Worm (Caenorhabditis elegans) whole organism, L1 larva: ENCODE results near the gene Y26E6A.3.

Experiments used
- C04F5.9 ChIP-seq: sonication (generic microtip); optimal IDR thresholded peaks from 2 replicates; lab custom pipeline; 2016; ENCODE audit warnings: missing genetic modification characterization, missing compliant biosample characterization
- C16A3.4 ChIP-seq: fragments of 150-350 bp; optimal IDR thresholded peaks from 2 replicates; lab custom pipeline; 2014; ENCODE audit warnings: missing biosample characterization, missing genetic modification characterization
- C34B4.2 ChIP-seq: sonication (generic microtip); optimal IDR thresholded peaks from 2 replicates; lab custom pipeline; 2017; ENCODE audit warnings: mild to moderate bottlenecking, missing genetic modification characterization, missing compliant biosample characterization
- alr-1 ChIP-seq: fragments of 200-800 bp; sonication (Bioruptor generic); optimal IDR thresholded peaks from 2 replicates; lab custom pipeline; 2018; ENCODE audit warnings: borderline replicate concordance, mild to moderate bottlenecking, missing genetic modification characterization, missing compliant biosample characterization
- aly-2 ChIP-seq: fragments of 150-350 bp; optimal IDR thresholded peaks from 2 replicates; lab custom pipeline; 2014; ENCODE audit warnings: missing biosample characterization, missing genetic modification characterization
- blmp-1 ChIP-seq: fragments of 150-350 bp; optimal IDR thresholded peaks from 2 replicates; lab custom pipeline; 2014; ENCODE audit warnings: missing biosample characterization, missing genetic modification characterization
- ceh-63 ChIP-seq: fragments of 200-800 bp; sonication (Bioruptor generic); optimal IDR thresholded peaks from 2 replicates; lab custom pipeline; 2018; ENCODE audit warnings: mild to moderate bottlenecking, missing genetic modification characterization, missing compliant biosample characterization
- ceh-82 ChIP-seq, 3 experiments: fragments of 150-350 bp in 1 of 3; sonication (generic microtip) in 2 of 3; optimal IDR thresholded peaks; 2 replicates each; lab custom pipeline; 2014 to 2017; ENCODE audit warnings: missing biosample characterization in 3 of 3, missing genetic modification characterization in 3 of 3
- ceh-88 ChIP-seq: fragments of 200-800 bp; sonication (Bioruptor generic); IDR thresholded peaks from 2 replicates; pipeline ENCODE4 v1.3.6; 2022; ENCODE audit warnings: missing genetic modification characterization, missing compliant biosample characterization
- ces-1 ChIP-seq: fragments of 150-350 bp; optimal IDR thresholded peaks from 2 replicates; lab custom pipeline; 2014; ENCODE audit warnings: missing biosample characterization, missing genetic modification reagents, missing genetic modification characterization
- dpl-1 ChIP-seq, 3 experiments: fragments of 150-350 bp in 2 of 3; sonication (generic microtip) in 1 of 3; optimal IDR thresholded peaks; 2 replicates each; lab custom pipeline; 2014 to 2017; ENCODE audit warnings: missing biosample characterization in 3 of 3, missing genetic modification characterization in 3 of 3, missing genetic modification reagents in 3 of 3
- dsc-1 ChIP-seq: sonication (generic microtip); optimal IDR thresholded peaks from 2 replicates; lab custom pipeline; 2016; ENCODE audit warnings: mild to moderate bottlenecking, missing genetic modification characterization, missing compliant biosample characterization
- efl-1 ChIP-seq, 4 experiments: fragments of 150-350 bp; optimal IDR thresholded peaks in 3 of 4; peaks in 1 of 4; 1 replicate in 1 of 4; 2 replicates in 3 of 4; lab custom pipeline; 2014; ENCODE audit warnings: missing biosample characterization in 2 of 4, missing genetic modification characterization in 2 of 4, missing genetic modification reagents in 2 of 4
- efl-3 ChIP-seq: fragments of 200-800 bp; sonication (Bioruptor generic); optimal IDR thresholded peaks from 2 replicates; lab custom pipeline; 2018; ENCODE audit warnings: mild to moderate bottlenecking, missing genetic modification characterization, missing compliant biosample characterization
- elt-2 ChIP-seq: sonication (generic microtip); optimal IDR thresholded peaks from 2 replicates; lab custom pipeline; 2016; ENCODE audit warnings: missing genetic modification characterization, mild to moderate bottlenecking, inconsistent platforms, missing compliant biosample characterization, missing genetic modification reagents
- elt-3 ChIP-seq, 6 experiments: fragments of 150-350 bp in 1 of 6; sonication (generic microtip); optimal IDR thresholded peaks; 2 replicates each; lab custom pipeline; 2017 to 2018; ENCODE audit warnings: missing biosample characterization in 6 of 6, missing genetic modification characterization in 6 of 6, inconsistent platforms in 1 of 6
- ets-5 ChIP-seq: fragments of 200-800 bp; sonication (Bioruptor generic); IDR thresholded peaks from 2 replicates; pipeline ENCODE4 v1.3.6; 2022; ENCODE audit warnings: missing genetic modification characterization, missing compliant biosample characterization
- fkh-8 ChIP-seq: sonication (generic microtip); optimal IDR thresholded peaks from 2 replicates; lab custom pipeline; 2016; ENCODE audit warnings: mild to moderate bottlenecking, missing genetic modification characterization, missing compliant biosample characterization
- grh-1 ChIP-seq: fragments of 200-800 bp; sonication (Bioruptor generic); IDR thresholded peaks from 2 replicates; pipeline ENCODE4 v1.3.6; 2022; ENCODE audit warnings: missing genetic modification reagents, missing genetic modification characterization, missing compliant biosample characterization
- hpl-2 ChIP-seq: fragments of 150-350 bp; optimal IDR thresholded peaks from 2 replicates; lab custom pipeline; 2014; ENCODE audit warnings: missing biosample characterization, missing genetic modification reagents, missing genetic modification characterization
- isw-1 ChIP-seq: fragments of 200-800 bp; sonication (Bioruptor generic); IDR thresholded peaks from 2 replicates; pipeline ENCODE4 v1.3.6; 2022; ENCODE audit warnings: missing genetic modification characterization, missing compliant biosample characterization
- lin-35 ChIP-seq, 2 experiments: fragments of 150-350 bp; optimal IDR thresholded peaks; 2 replicates each; lab custom pipeline; 2014; ENCODE audit warnings: missing biosample characterization in 2 of 2, missing genetic modification characterization in 2 of 2, missing genetic modification reagents in 2 of 2
- mab-9 ChIP-seq: fragments of 200-800 bp; sonication (Bioruptor generic); IDR thresholded peaks from 2 replicates; pipeline ENCODE4 v1.3.6; 2022; ENCODE audit warnings: missing genetic modification reagents, missing genetic modification characterization, missing compliant biosample characterization
- mdl-1 ChIP-seq, 2 experiments: fragments of 150-350 bp; optimal IDR thresholded peaks; 2 replicates each; lab custom pipeline; 2014 to 2017; ENCODE audit warnings: missing biosample characterization in 2 of 2, missing genetic modification characterization in 2 of 2, inconsistent platforms in 1 of 2
- mep-1 ChIP-seq: fragments of 150-350 bp; optimal IDR thresholded peaks from 2 replicates; lab custom pipeline; 2014; ENCODE audit warnings: missing biosample characterization, missing genetic modification characterization
- nhr-11 ChIP-seq: fragments of 150-350 bp; optimal IDR thresholded peaks from 2 replicates; lab custom pipeline; 2014; ENCODE audit warnings: missing biosample characterization, missing genetic modification characterization
- nhr-20 ChIP-seq: sonication (generic microtip); optimal IDR thresholded peaks from 2 replicates; lab custom pipeline; 2016; ENCODE audit warnings: mild to moderate bottlenecking, missing genetic modification characterization, missing compliant biosample characterization
- nhr-28 ChIP-seq: fragments of 150-350 bp; optimal IDR thresholded peaks from 2 replicates; lab custom pipeline; 2014; ENCODE audit warnings: missing biosample characterization, missing genetic modification characterization
- nhr-47 ChIP-seq: sonication (generic microtip); optimal IDR thresholded peaks from 2 replicates; lab custom pipeline; 2016; ENCODE audit warnings: mild to moderate bottlenecking, missing genetic modification characterization, moderate library complexity, missing compliant biosample characterization
- nhr-76 ChIP-seq: sonication (generic microtip); optimal IDR thresholded peaks from 2 replicates; lab custom pipeline; 2017; ENCODE audit warnings: missing biosample characterization, missing genetic modification characterization
- nhr-85 ChIP-seq: sonication (generic microtip); peaks from one replicate; lab custom pipeline; 2016; ENCODE audit warnings: missing genetic modification characterization, inconsistent platforms, missing compliant biosample characterization
- nhr-90 ChIP-seq: sonication (generic microtip); optimal IDR thresholded peaks from 2 replicates; lab custom pipeline; 2016; ENCODE audit warnings: mild to moderate bottlenecking, missing genetic modification characterization, missing compliant biosample characterization; ENCODE audit not compliant: poor library complexity
- pax-3 ChIP-seq: fragments of 200-800 bp; sonication (Bioruptor generic); optimal IDR thresholded peaks from 2 replicates; lab custom pipeline; 2018; ENCODE audit warnings: mild to moderate bottlenecking, missing genetic modification characterization, moderate library complexity, missing compliant biosample characterization
- snpc-4 ChIP-seq: fragments of 150-350 bp; optimal IDR thresholded peaks from 2 replicates; lab custom pipeline; 2014; ENCODE audit warnings: missing biosample characterization, missing genetic modification characterization
- snu-23 ChIP-seq: sonication (generic microtip); optimal IDR thresholded peaks from 2 replicates; lab custom pipeline; 2016; ENCODE audit warnings: missing genetic modification characterization, missing compliant biosample characterization
- sptf-1 ChIP-seq: fragments of 150-350 bp; optimal IDR thresholded peaks from 2 replicates; lab custom pipeline; 2014; ENCODE audit warnings: missing biosample characterization, missing genetic modification characterization
- sup-37 ChIP-seq: fragments of 200-800 bp; sonication (Bioruptor generic); optimal IDR thresholded peaks from 2 replicates; lab custom pipeline; 2018; ENCODE audit warnings: mild to moderate bottlenecking, missing genetic modification characterization, missing compliant biosample characterization
- unc-130 ChIP-seq: fragments of 150-350 bp; optimal IDR thresholded peaks from 2 replicates; lab custom pipeline; 2017; ENCODE audit warnings: missing biosample characterization, missing genetic modification characterization, inconsistent platforms
- unc-30 ChIP-seq: sonication (generic microtip); optimal IDR thresholded peaks from 2 replicates; lab custom pipeline; 2017; ENCODE audit warnings: missing biosample characterization, missing genetic modification characterization
- unc-86 ChIP-seq: sonication (generic microtip); optimal IDR thresholded peaks from 2 replicates; lab custom pipeline; 2016; ENCODE audit warnings: missing genetic modification characterization, missing compliant biosample characterization

The Y26E6A.3 gene

ce11 chrX:13903769-13904168, 6.0 kb downstream of the Y26E6A.3 start:
- TF ChIP-seq efl-1 (optimal IDR thresholded peaks at IDR 0.05; lab: Kevin White, UChicago), result no peak
- TF ChIP-seq efl-1 (GFP tag; optimal IDR thresholded peaks at IDR 0.05 in 1 of 2; lab: Kevin White, UChicago), result peak in 1 of 2 experiments; percentile 30
- no peak for TF ChIP-seq mep-1
- TF ChIP-seq pax-3, result no peak

- TF ChIP-seq sptf-1 (tag; lab: Kevin White, UChicago) (no peak), nhr-85 (peak; percentile 18), ceh-63 (GFP tag; lab: Kevin White, UChicago) (no peak)
These were observed 6.4 kb downstream of the Y26E6A.3 start, which contains the start of gene sra-39 for ce11 chrX:13903328-13903727. TSS of gene sra-39 (minus strand) at chrX:13903428.

DNA sequence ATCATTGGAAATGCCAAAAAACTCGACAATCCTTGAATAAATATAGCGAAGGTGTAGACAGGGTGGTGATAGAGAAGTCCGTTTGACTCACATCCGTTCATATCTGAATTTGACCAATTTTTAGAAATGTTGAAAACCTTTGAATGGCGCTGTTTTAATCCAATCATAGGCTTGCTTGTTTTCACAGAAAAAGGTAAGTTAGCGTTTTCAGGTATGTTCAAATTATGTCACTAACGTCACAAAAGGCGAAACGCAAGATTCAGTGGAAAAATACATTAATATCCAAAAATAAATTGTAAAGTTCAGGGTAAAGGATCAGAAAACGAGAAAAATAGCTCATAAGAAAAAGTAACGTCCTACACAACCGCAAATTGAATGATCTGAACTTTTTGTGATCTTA, 9.7 kb downstream of the Y26E6A.3 start, which contains the start of gene sra-38:
TSS of gene sra-38 (minus strand) at position 101 of the 400 bp plus-strand sequence.
- no peak for TF ChIP-seq C16A3.4
- no peak for TF ChIP-seq efl-3
- no peak for TF ChIP-seq dsc-1 (tag; lab: Kevin White, UChicago)
- no peak for TF ChIP-seq elt-2 (tag; lab: Kevin White, UChicago)

DNA sequence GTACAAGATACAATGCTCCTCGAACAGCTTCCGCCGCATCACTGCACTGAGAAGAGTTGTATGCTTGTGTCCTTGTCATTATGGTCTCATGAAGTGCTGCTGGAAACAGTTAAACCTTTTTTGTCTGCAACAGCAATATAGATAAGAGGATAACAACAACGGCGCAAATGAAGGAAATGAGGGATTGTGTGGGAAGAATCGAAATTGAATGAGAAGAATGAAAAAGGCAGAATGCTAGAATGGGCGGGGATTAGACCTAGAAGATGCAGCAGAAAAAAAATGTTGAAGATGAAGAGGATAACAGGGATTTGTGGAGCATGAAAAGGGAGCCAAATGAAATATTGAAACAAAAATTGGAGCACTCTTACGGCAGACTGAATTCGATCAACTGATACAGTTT, 16.5 kb downstream of the Y26E6A.3 start, which contains the start of gene sra-37:
TSS of gene sra-37 (minus strand) at position 101 of the 400 bp plus-strand sequence.
- no peak for TF ChIP-seq unc-30 (tag; lab: Kevin White, UChicago)
- no peak for TF ChIP-seq aly-2 (tag; lab: Kevin White, UChicago)
- TF ChIP-seq nhr-76 (tag; lab: Kevin White, UChicago), result no peak
- TF ChIP-seq blmp-1, result no peak
- no peak for TF ChIP-seq unc-86 (tag; lab: Kevin White, UChicago)
- no peak for TF ChIP-seq fkh-8 (tag; lab: Kevin White, UChicago)
- no peak for TF ChIP-seq mep-1
- TF ChIP-seq ceh-63 (GFP tag; lab: Kevin White, UChicago), result no peak

DNA sequence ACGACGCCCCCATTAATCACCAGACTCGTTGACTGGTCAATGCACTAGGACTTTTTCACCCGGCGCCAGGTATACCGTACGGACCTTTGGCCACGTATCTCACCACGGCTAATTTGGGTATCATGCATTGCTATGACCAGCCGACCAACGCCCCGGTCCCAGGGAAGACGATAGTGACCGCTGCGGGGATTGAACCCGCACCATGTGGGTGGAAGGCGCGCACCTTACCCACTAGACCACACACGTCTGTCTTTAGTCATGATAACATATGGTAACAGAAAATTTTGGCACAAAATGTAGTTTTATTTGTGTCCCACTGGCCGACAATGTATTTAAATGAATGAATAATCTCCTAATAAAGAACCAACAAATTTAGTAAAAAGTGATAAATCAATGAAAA, 23.6 kb downstream of the Y26E6A.3 start:
- TF ChIP-seq ceh-82 (tag; optimal IDR thresholded peaks at IDR 0.05; lab: Kevin White, UChicago) (no peak), ceh-88 (GFP tag; lab: Robert Waterston, UW) (no peak), C04F5.9 (tag; lab: Kevin White, UChicago) (no peak), nhr-90 (tag; lab: Kevin White, UChicago) (peak; percentile 8), isw-1 (GFP tag; lab: Robert Waterston, UW) (no peak), snpc-4 (tag; lab: Kevin White, UChicago) (no peak), blmp-1 (no peak), lin-35 (GFP tag; optimal IDR thresholded peaks at IDR 0.05; lab: Kevin White, UChicago) (no peak), fkh-8 (tag; lab: Kevin White, UChicago) (no peak), dpl-1 (GFP tag; optimal IDR thresholded peaks at IDR 0.05; lab: Kevin White, UChicago) (no peak), nhr-85 (peak; percentile 19), grh-1 (GFP tag; lab: Robert Waterston, UW) (0 out of 2 replicates have a peak, but pooled peaks have one; percentile 5)

ce11 chrX:13885131-13885530, 24.6 kb downstream of the Y26E6A.3 start:
- TF ChIP-seq nhr-47 (tag; lab: Kevin White, UChicago) (no peak), efl-1 (optimal IDR thresholded peaks at IDR 0.05; lab: Kevin White, UChicago) (no peak), efl-1 (GFP tag; optimal IDR thresholded peaks at IDR 0.05 in 1 of 2; lab: Kevin White, UChicago) (peak in 1 of 2 experiments; percentile 81), ces-1 (GFP tag; lab: Kevin White, UChicago) (no peak), mdl-1 (tag; optimal IDR thresholded peaks at IDR 0.05; lab: Kevin White, UChicago) (no peak), unc-130 (tag; lab: Kevin White, UChicago) (no peak), snu-23 (peak; percentile 21), sup-37 (no peak), nhr-11 (no peak), nhr-20 (tag; lab: Kevin White, UChicago) (peak; percentile 35), elt-3 (tag; optimal IDR thresholded peaks at IDR 0.05; lab: Kevin White, UChicago) (peak in 4 of 6 experiments; percentile 30 to 56 (median 37)), alr-1 (tag; lab: Kevin White, UChicago) (no peak), mab-9 (GFP tag; lab: Robert Waterston, UW) (no peak), ceh-63 (GFP tag; lab: Kevin White, UChicago) (no peak), efl-3 (no peak), ets-5 (GFP tag; lab: Robert Waterston, UW) (no peak), C34B4.2 (tag; lab: Kevin White, UChicago) (no peak), lin-35 (GFP tag; optimal IDR thresholded peaks at IDR 0.05; lab: Kevin White, UChicago) (peak in 1 of 2 experiments; percentile 62), dsc-1 (tag; lab: Kevin White, UChicago) (no peak), isw-1 (GFP tag; lab: Robert Waterston, UW) (no peak), hpl-2 (no peak), nhr-28 (no peak), elt-2 (tag; lab: Kevin White, UChicago) (peak; percentile 76), nhr-90 (tag; lab: Kevin White, UChicago) (peak; percentile 11), aly-2 (tag; lab: Kevin White, UChicago) (no peak), blmp-1 (peak; percentile 42), C04F5.9 (tag; lab: Kevin White, UChicago) (no peak)
